Fruit fly (Drosophila melanogaster) whole organism, embryonic: ENCODE data around the gene BNIP3.

ENCODE experiments used
- BtbVII ChIP-seq: fragments of 200-800 bp; sonication (Bioruptor generic); optimal IDR thresholded peaks from 3 replicates; lab custom pipeline; 2017; ENCODE audit warnings: missing biosample characterization, mild to moderate bottlenecking, missing genetic modification characterization
- CG10147 ChIP-seq: fragments of 200-800 bp; sonication (Bioruptor generic); optimal IDR thresholded peaks from 2 replicates; lab custom pipeline; 2019; ENCODE audit warnings: missing biosample characterization, mild to moderate bottlenecking, missing genetic modification characterization, moderate library complexity
- CG11247 ChIP-seq: fragments of 200-800 bp; sonication (Bioruptor generic); IDR thresholded peaks from 2 replicates; pipeline ENCODE4 v1.3.6; 2022; ENCODE audit warnings: missing biosample characterization, missing genetic modification characterization
- CG11504 ChIP-seq: fragments of 200-800 bp; sonication (Bioruptor generic); optimal IDR thresholded peaks from 3 replicates; lab custom pipeline; 2019; ENCODE audit warnings: missing biosample characterization, mild to moderate bottlenecking, missing genetic modification characterization, moderate library complexity
- CG12219 ChIP-seq: fragments of 200-800 bp; sonication (Bioruptor generic); optimal IDR thresholded peaks from 3 replicates; lab custom pipeline; 2018; ENCODE audit warnings: missing biosample characterization, mild to moderate bottlenecking, missing genetic modification characterization
- CG1529 ChIP-seq: fragments of 200-800 bp; sonication (Bioruptor generic); optimal IDR thresholded peaks from 3 replicates; lab custom pipeline; 2018; ENCODE audit warnings: missing biosample characterization, missing genetic modification characterization
- CG18764 ChIP-seq: fragments of 200-800 bp; sonication (Bioruptor generic); optimal IDR thresholded peaks from 3 replicates; lab custom pipeline; 2016; ENCODE audit warnings: missing biosample characterization, missing genetic modification characterization
- CG2712 ChIP-seq: fragments of 200-800 bp; optimal IDR thresholded peaks from 3 replicates; lab custom pipeline; 2019; ENCODE audit warnings: missing biosample characterization, mild to moderate bottlenecking, missing genetic modification characterization, moderate library complexity
- CG32772 ChIP-seq: fragments of 200-800 bp; sonication (Bioruptor generic); IDR thresholded peaks from 2 replicates; pipeline ENCODE4 v1.3.6; 2022; ENCODE audit warnings: missing biosample characterization, missing genetic modification characterization
- CG34376 ChIP-seq: fragments of 200-800 bp; sonication (Bioruptor generic); optimal IDR thresholded peaks from 2 replicates; lab custom pipeline; 2018; ENCODE audit warnings: missing biosample characterization, mild to moderate bottlenecking, missing genetic modification characterization
- CG4282 ChIP-seq: fragments of 200-800 bp; sonication (Bioruptor generic); optimal IDR thresholded peaks from 2 replicates; lab custom pipeline; 2016; ENCODE audit warnings: missing biosample characterization, missing genetic modification characterization
- CG7839 ChIP-seq: fragments of 200-800 bp; sonication (Bioruptor generic); optimal IDR thresholded peaks from 3 replicates; lab custom pipeline; 2018; ENCODE audit warnings: missing biosample characterization, mild to moderate bottlenecking, missing genetic modification characterization, moderate library complexity
- CG7963 ChIP-seq: fragments of 200-800 bp; sonication (Bioruptor generic); IDR thresholded peaks from 3 replicates; pipeline ENCODE4 v1.3.6; 2022; ENCODE audit warnings: missing biosample characterization, missing genetic modification characterization; ENCODE audit not compliant: partially characterized antibody
- CG8290 ChIP-seq, 3 experiments: fragments of 200-800 bp; sonication (Bioruptor generic); optimal IDR thresholded peaks; 2 replicates each; lab custom pipeline; 2016 to 2019; ENCODE audit warnings: missing biosample characterization in 3 of 3, missing genetic modification characterization in 3 of 3, mild to moderate bottlenecking in 2 of 3, moderate library complexity in 1 of 3
- CTCF ChIP-seq: fragments of 200-800 bp; sonication (Bioruptor generic); optimal IDR thresholded peaks from 2 replicates; lab custom pipeline; 2017; ENCODE audit warnings: missing biosample characterization, mild to moderate bottlenecking, missing genetic modification characterization, moderate library complexity
- Dek ChIP-seq: fragments of 200-800 bp; sonication (Bioruptor generic); optimal IDR thresholded peaks from 3 replicates; lab custom pipeline; 2019; ENCODE audit warnings: missing biosample characterization, mild to moderate bottlenecking, missing genetic modification characterization, moderate library complexity
- Drgx ChIP-seq: fragments of 200-800 bp; sonication (Bioruptor generic); IDR thresholded peaks from 2 replicates; pipeline ENCODE4 v1.3.6; 2022; ENCODE audit warnings: missing biosample characterization, missing genetic modification characterization
- Ets65A ChIP-seq: fragments of 200-800 bp; sonication (Bioruptor generic); peaks from one replicate; lab custom pipeline; 2016; ENCODE audit warnings: missing biosample characterization, missing genetic modification characterization
- Ets97D ChIP-seq: fragments of 200-800 bp; sonication (Bioruptor generic); optimal IDR thresholded peaks from 3 replicates; lab custom pipeline; 2016; ENCODE audit warnings: missing biosample characterization, missing genetic modification characterization
- HLH54F ChIP-seq: fragments of 200-800 bp; sonication (Bioruptor generic); optimal IDR thresholded peaks from 3 replicates; lab custom pipeline; 2016; ENCODE audit warnings: missing biosample characterization, missing genetic modification characterization
- Hmx ChIP-seq: fragments of 200-800 bp; sonication (Bioruptor generic); optimal IDR thresholded peaks from 2 replicates; lab custom pipeline; 2016; ENCODE audit warnings: missing biosample characterization, missing genetic modification characterization
- Hr39 ChIP-seq: fragments of >200 bp; optimal IDR thresholded peaks from 2 replicates; lab custom pipeline; 2017
- Hr78 ChIP-seq, 2 experiments: fragments of 200-800 bp in 1 of 2; fragments of >200 bp in 1 of 2; sonication (Bioruptor generic) in 1 of 2; optimal IDR thresholded peaks; 2 replicates each; lab custom pipeline; 2017 to 2019; ENCODE audit warnings: missing biosample characterization in 2 of 2, missing genetic modification characterization in 2 of 2, mild to moderate bottlenecking in 1 of 2, moderate library complexity in 1 of 2
- Lim3 ChIP-seq: fragments of 200-800 bp; sonication (Bioruptor generic); IDR thresholded peaks from 2 replicates; pipeline ENCODE4 v1.3.6; 2022; ENCODE audit warnings: missing biosample characterization, missing genetic modification characterization
- MBD-R2 ChIP-seq: fragments of 200-800 bp; sonication (Bioruptor generic); IDR thresholded peaks from 2 replicates; pipeline ENCODE4 v1.3.6; 2022; ENCODE audit warnings: missing biosample characterization, missing genetic modification characterization
- Myb ChIP-seq: fragments of 200-800 bp; sonication (Bioruptor generic); optimal IDR thresholded peaks from 2 replicates; lab custom pipeline; 2016; ENCODE audit warnings: missing biosample characterization, missing genetic modification characterization
- Optix ChIP-seq: fragments of 200-800 bp; sonication (Bioruptor generic); IDR thresholded peaks from 3 replicates; pipeline ENCODE4 v1.3.6; 2022; ENCODE audit warnings: missing biosample characterization, missing genetic modification characterization
- Rfx ChIP-seq: fragments of 200-800 bp; sonication (Bioruptor generic); IDR thresholded peaks from 2 replicates; pipeline ENCODE4 v1.3.6; 2022; ENCODE audit warnings: missing biosample characterization, missing genetic modification characterization
- Scr ChIP-seq: fragments of 200-800 bp; sonication (Bioruptor generic); IDR thresholded peaks from 2 replicates; pipeline ENCODE4 v1.3.6; 2022; ENCODE audit warnings: missing biosample characterization, missing genetic modification characterization; ENCODE audit not compliant: partially characterized antibody
- Six4 ChIP-seq: fragments of 200-800 bp; sonication (Bioruptor generic); optimal IDR thresholded peaks from 2 replicates; lab custom pipeline; 2016; ENCODE audit warnings: missing biosample characterization, missing genetic modification characterization
- Sry-δ ChIP-seq: fragments of 200-800 bp; sonication (Bioruptor generic); optimal IDR thresholded peaks from 2 replicates; lab custom pipeline; 2016; ENCODE audit warnings: missing biosample characterization, missing genetic modification characterization
- Ssrp ChIP-seq: fragments of 200-800 bp; sonication (Bioruptor generic); optimal IDR thresholded peaks from 2 replicates; lab custom pipeline; 2018; ENCODE audit warnings: missing biosample characterization, mild to moderate bottlenecking, missing genetic modification characterization, moderate library complexity
- Taf1 ChIP-seq: fragments of 200-800 bp; sonication (Bioruptor generic); IDR thresholded peaks from 2 replicates; pipeline ENCODE4 v1.3.6; 2022; ENCODE audit warnings: missing biosample characterization, missing genetic modification characterization
- cwo ChIP-seq: fragments of 200-800 bp; sonication (Bioruptor generic); optimal IDR thresholded peaks from 3 replicates; lab custom pipeline; 2017; ENCODE audit warnings: missing biosample characterization, missing genetic modification characterization, mild to moderate bottlenecking, moderate library complexity, missing genetic modification reagents
- dan ChIP-seq: fragments of 200-800 bp; sonication (Bioruptor generic); IDR thresholded peaks from 2 replicates; pipeline ENCODE4 v1.3.6; 2022; ENCODE audit warnings: missing biosample characterization, missing genetic modification characterization
- fru ChIP-seq: fragments of >200 bp; optimal IDR thresholded peaks from 2 replicates; lab custom pipeline; 2017
- gro ChIP-seq: fragments of 200-800 bp; sonication (Bioruptor generic); optimal IDR thresholded peaks from 2 replicates; lab custom pipeline; 2016; ENCODE audit warnings: missing biosample characterization, missing genetic modification characterization
- h ChIP-seq: fragments of >200 bp; optimal IDR thresholded peaks from 2 replicates; lab custom pipeline; 2017
- hb ChIP-seq: fragments of 200-800 bp; sonication (Bioruptor generic); IDR thresholded peaks from 3 replicates; pipeline ENCODE4 v1.3.6; 2022; ENCODE audit warnings: missing biosample characterization, missing genetic modification characterization; ENCODE audit not compliant: partially characterized antibody
- hth ChIP-seq: fragments of >200 bp; optimal IDR thresholded peaks from 2 replicates; lab custom pipeline; 2017; ENCODE audit warnings: inconsistent platforms
- nmo ChIP-seq: fragments of 200-800 bp; sonication (Bioruptor generic); optimal IDR thresholded peaks from 2 replicates; lab custom pipeline; 2018; ENCODE audit warnings: missing biosample characterization, mild to moderate bottlenecking, missing genetic modification characterization, moderate library complexity
- pho ChIP-seq: fragments of 200-800 bp; sonication (Bioruptor generic); optimal IDR thresholded peaks from 2 replicates; lab custom pipeline; 2016; ENCODE audit warnings: missing biosample characterization, missing genetic modification characterization
- psq ChIP-seq: fragments of 200-800 bp; sonication (Bioruptor generic); optimal IDR thresholded peaks from 2 replicates; lab custom pipeline; 2017; ENCODE audit warnings: missing biosample characterization, missing genetic modification characterization
- sob ChIP-seq: fragments of 200-800 bp; sonication (Bioruptor generic); IDR thresholded peaks from 2 replicates; pipeline ENCODE4 v1.3.6; 2022; ENCODE audit warnings: missing biosample characterization, missing genetic modification characterization
- usp ChIP-seq: fragments of >200 bp; optimal IDR thresholded peaks from 2 replicates; lab custom pipeline; 2017; ENCODE audit warnings: missing biosample characterization, missing genetic modification characterization
- wdn ChIP-seq: fragments of 200-800 bp; sonication (Bioruptor generic); IDR thresholded peaks from 2 replicates; pipeline ENCODE4 v1.3.6; 2022; ENCODE audit warnings: missing biosample characterization, missing genetic modification characterization
- zen ChIP-seq: fragments of 200-800 bp; sonication (Bioruptor generic); optimal IDR thresholded peaks from 3 replicates; lab custom pipeline; 2018; ENCODE audit warnings: missing biosample characterization, mild to moderate bottlenecking, missing genetic modification characterization, moderate library complexity

BNIP3 gene

dm6 chr3L:20540975-20541951 lies 22.1 kb upstream of the BNIP3 start (continued):
- no peak for TF ChIP-seq Taf1 (GFP tag; lab: Robert Waterston, UW)
- TF ChIP-seq CG7963 = 0 out of 3 replicates have a peak, but pooled peaks have one; percentile 11
- no peak for TF ChIP-seq Rfx
- TF ChIP-seq Myb (GFP tag; lab: Kevin White, UChicago) = peak; percentile 59
- TF ChIP-seq zen (tag; lab: Kevin White, UChicago) = peak; percentile 14
- peak; percentile 43; the same call in 1 of the 2 replicates for TF ChIP-seq Scr (GFP tag; lab: Robert Waterston, UW)
- no peak for TF ChIP-seq CG8290 (GFP tag; optimal IDR thresholded peaks at IDR 0.05; lab: Kevin White, UChicago)
- peak in 1 of 2 experiments; percentile 55 for TF ChIP-seq CG8290 (tag; optimal IDR thresholded peaks at IDR 0.05; lab: Kevin White, UChicago)
- TF ChIP-seq Hmx (GFP tag; lab: Kevin White, UChicago) = no peak
- TF ChIP-seq CG2712 (tag; lab: Kevin White, UChicago) = peak; percentile 24
- peak; percentile 79 for TF ChIP-seq Ets65A (GFP tag; lab: Kevin White, UChicago)
- 0 out of 2 replicates have a peak, but pooled peaks have one; percentile 2 for TF ChIP-seq MBD-R2 (GFP tag; lab: Robert Waterston, UW)
- TF ChIP-seq sob = no peak
- peak; percentile 0 for TF ChIP-seq Ets97D (GFP tag; lab: Kevin White, UChicago)
- TF ChIP-seq Hr78 (GFP tag; optimal IDR thresholded peaks at IDR 0.05; lab: Kevin White, UChicago) = peak in 1 of 2 experiments; percentile 92
- peak; percentile 14 for TF ChIP-seq CG11504 (tag; lab: Kevin White, UChicago)
- TF ChIP-seq, all 482 proteins: peak for 33

dm6 chr3L:20540182-20540974 lies 21.2 kb upstream of the BNIP3 start, which contains the start of gene Rcd2:
Gene Rcd2, minus strand, starts transcription at chr3L:20540417.
- TF ChIP-seq HLH54F (GFP tag; lab: Kevin White, UChicago) = peak; percentile 36
- TF ChIP-seq fru = no peak
- TF ChIP-seq Scr (GFP tag; lab: Robert Waterston, UW) = peak; percentile 89
- peak; percentile 52 for TF ChIP-seq Ssrp
- TF ChIP-seq CG10147 = peak; percentile 93
- TF ChIP-seq pho (GFP tag; lab: Kevin White, UChicago) = peak; percentile 78
- no peak for TF ChIP-seq Six4 (GFP tag; lab: Kevin White, UChicago)
- peak; percentile 31; the same call in 1 of the 2 replicates for TF ChIP-seq wdn
- TF ChIP-seq CG4282 (GFP tag; lab: Kevin White, UChicago) = no peak
- peak; percentile 43 for TF ChIP-seq Sry-δ (GFP tag; lab: Kevin White, UChicago)
- TF ChIP-seq dan = no peak
- TF ChIP-seq hb (GFP tag; lab: Robert Waterston, UW) = peak; percentile 77
- TF ChIP-seq BtbVII (GFP tag; lab: Kevin White, UChicago) = peak; percentile 92
- no peak for TF ChIP-seq usp (GFP tag; lab: Kevin White, UChicago)
- peak; percentile 50 for TF ChIP-seq CG1529 (GFP tag; lab: Kevin White, UChicago)
- TF ChIP-seq CG11247 (GFP tag; lab: Robert Waterston, UW) = peak; percentile 66; the same call in 1 of the 2 replicates
- peak; percentile 85 for TF ChIP-seq cwo
- no peak for TF ChIP-seq Optix
- TF ChIP-seq CG12219 = peak; percentile 83
- peak; percentile 78 for TF ChIP-seq Drgx (GFP tag; lab: Robert Waterston, UW)
- TF ChIP-seq CG18764 (GFP tag; lab: Kevin White, UChicago) = peak; percentile 52
- peak; percentile 41; the same call in 1 of the 2 replicates for TF ChIP-seq CG32772 (GFP tag; lab: Robert Waterston, UW)
- TF ChIP-seq gro (GFP tag; lab: Kevin White, UChicago) = peak; percentile 56
- no peak for TF ChIP-seq Hr39 (lab: Kevin White, UChicago)
- no peak for TF ChIP-seq h (lab: Kevin White, UChicago)
- no peak for TF ChIP-seq Lim3 (GFP tag; lab: Robert Waterston, UW)
- peak; percentile 94 for TF ChIP-seq Dek (tag; lab: Kevin White, UChicago)
- peak; percentile 78 for TF ChIP-seq nmo
- TF ChIP-seq psq (GFP tag; lab: Kevin White, UChicago) = peak; percentile 47
- TF ChIP-seq hth (lab: Kevin White, UChicago) = no peak
- peak; percentile 91 for TF ChIP-seq CG7839 (tag; lab: Kevin White, UChicago)
- TF ChIP-seq CG34376 (GFP tag; lab: Kevin White, UChicago) = peak; percentile 90
- peak; percentile 16 for TF ChIP-seq CTCF
